Worm (Caenorhabditis elegans) whole organism, late embryonic: Measurements from ENCODE around the gene C06E1.7.

Experiments
- C08G9.2 ChIP-seq: sonication (generic microtip); optimal IDR thresholded peaks from 2 replicates; lab custom pipeline; 2016; ENCODE audit warnings: mild to moderate bottlenecking, missing genetic modification characterization, moderate library complexity, missing compliant biosample characterization
- C38D4.7 ChIP-seq: fragments of 200-800 bp; sonication (Bioruptor generic); optimal IDR thresholded peaks from 2 replicates; lab custom pipeline; 2018; ENCODE audit warnings: mild to moderate bottlenecking, missing genetic modification characterization, moderate library complexity, missing compliant biosample characterization
- F13H6.1 ChIP-seq: sonication (generic microtip); optimal IDR thresholded peaks from 2 replicates; lab custom pipeline; 2016; ENCODE audit warnings: missing genetic modification characterization, missing compliant biosample characterization
- ahr-1 ChIP-seq: sonication (generic microtip); optimal IDR thresholded peaks from 2 replicates; lab custom pipeline; 2016; ENCODE audit warnings: missing genetic modification characterization, missing compliant biosample characterization
- ama-1 ChIP-seq: fragments of 150-350 bp; optimal IDR thresholded peaks from 2 replicates; lab custom pipeline; 2014
- fkh-6 ChIP-seq: sonication (generic microtip); optimal IDR thresholded peaks from 2 replicates; lab custom pipeline; 2016; ENCODE audit warnings: missing genetic modification characterization, missing compliant biosample characterization
- hlh-8 ChIP-seq: sonication (generic microtip); optimal IDR thresholded peaks from 2 replicates; lab custom pipeline; 2016; ENCODE audit warnings: missing genotype, missing genetic modification characterization, missing compliant biosample characterization
- lin-11 ChIP-seq: fragments of 200-800 bp; sonication (Bioruptor generic); optimal IDR thresholded peaks from 2 replicates; lab custom pipeline; 2018; ENCODE audit warnings: mild to moderate bottlenecking, missing genetic modification characterization, missing compliant biosample characterization
- pros-1 ChIP-seq: fragments of 150-350 bp; optimal IDR thresholded peaks from 2 replicates; lab custom pipeline; 2014; ENCODE audit warnings: missing biosample characterization, missing genetic modification reagents, missing genetic modification characterization
- unc-55 ChIP-seq: sonication (generic microtip); optimal IDR thresholded peaks from 2 replicates; lab custom pipeline; 2017; ENCODE audit warnings: missing biosample characterization, missing genetic modification reagents, missing genetic modification characterization

DNA sequence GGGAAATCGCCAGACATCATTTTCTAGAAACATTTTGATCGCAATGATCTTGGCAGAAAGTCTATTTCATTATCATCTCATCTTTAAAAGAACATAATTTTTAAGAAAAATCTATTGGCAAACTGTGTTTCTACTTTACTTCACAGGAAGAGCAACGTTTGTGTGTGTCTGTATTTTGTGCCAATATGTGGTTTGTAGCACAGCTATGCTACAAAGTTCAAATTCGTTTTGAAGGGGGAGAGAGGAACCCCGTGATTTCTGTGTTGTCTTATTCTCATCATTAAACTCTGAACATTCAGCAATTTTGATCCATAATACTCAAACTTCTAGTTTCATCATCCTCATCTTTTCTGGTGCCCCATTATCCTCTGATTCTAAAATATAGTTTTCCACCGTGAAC is 41.8 kb downstream of the C06E1.7 start:
- TF ChIP-seq lin-11 (tag; lab: Kevin White, UChicago) (no peak), ama-1 (lab: Kevin White, UChicago) (no peak), fkh-6 (no peak), unc-55 (GFP tag; lab: Kevin White, UChicago) (no peak), C38D4.7 (no peak), hlh-8 (tag; lab: Kevin White, UChicago) (no peak), F13H6.1 (tag; lab: Kevin White, UChicago) (no peak), C08G9.2 (no peak), ahr-1 (tag; lab: Kevin White, UChicago) (no peak), pros-1 (tag; lab: Kevin White, UChicago) (no peak)
